Worm (Caenorhabditis elegans) whole organism, dauer: ENCODE data around the gene C10A4.1.

Experiments
- unc-62 ChIP-seq: sonication (generic microtip); optimal IDR thresholded peaks from 2 replicates; lab custom pipeline; 2017; ENCODE audit warnings: missing biosample characterization, missing genetic modification reagents, missing genetic modification characterization

Gene C10A4.1

DNA sequence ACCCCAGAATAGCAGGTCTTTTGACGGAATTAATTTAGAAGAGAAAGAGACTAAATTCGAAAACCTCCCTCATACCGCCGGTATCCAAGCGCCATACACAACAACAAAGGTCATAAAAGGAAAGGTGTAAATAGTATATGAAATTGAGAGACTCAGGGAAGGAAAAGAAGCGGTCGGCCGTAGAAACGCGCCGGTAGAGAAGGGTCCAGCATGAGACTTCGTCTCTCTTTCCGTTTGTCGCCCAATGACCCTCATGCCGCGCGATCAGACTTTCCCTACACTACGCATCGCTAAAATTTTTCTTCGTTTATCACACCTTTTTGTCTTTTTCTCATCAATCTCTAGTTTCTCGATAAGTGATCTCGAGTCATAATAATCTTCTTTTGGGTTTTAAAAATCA lies 14.3 kb downstream of the C10A4.1 start:
- TF ChIP-seq unc-62 (GFP tag; lab: Kevin White, UChicago), result no peak

DNA sequence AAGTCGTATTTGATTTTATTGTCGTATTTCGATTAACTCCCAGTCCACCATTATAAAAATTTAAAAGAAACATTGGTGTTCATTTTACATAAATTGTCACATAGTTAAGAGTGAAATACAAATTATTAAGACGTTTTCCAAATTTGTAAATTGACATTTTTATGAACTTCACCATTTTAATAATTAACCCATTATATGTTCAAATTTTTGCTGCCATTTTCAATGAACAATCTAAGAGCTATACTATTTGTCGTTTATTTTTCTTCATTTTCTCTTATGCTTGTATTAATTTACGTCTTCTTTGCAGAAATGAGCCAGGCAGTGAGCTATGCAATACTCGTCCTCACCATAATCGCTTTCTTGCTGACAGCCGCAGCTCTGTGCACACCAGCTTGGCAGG lies 15.0 kb downstream of the C10A4.1 start, which contains the start of gene clc-2:
Gene clc-2 (plus strand): TSS at position 301 of the 400 bp plus-strand sequence.
- no peak for TF ChIP-seq unc-62 (GFP tag; lab: Kevin White, UChicago)

DNA sequence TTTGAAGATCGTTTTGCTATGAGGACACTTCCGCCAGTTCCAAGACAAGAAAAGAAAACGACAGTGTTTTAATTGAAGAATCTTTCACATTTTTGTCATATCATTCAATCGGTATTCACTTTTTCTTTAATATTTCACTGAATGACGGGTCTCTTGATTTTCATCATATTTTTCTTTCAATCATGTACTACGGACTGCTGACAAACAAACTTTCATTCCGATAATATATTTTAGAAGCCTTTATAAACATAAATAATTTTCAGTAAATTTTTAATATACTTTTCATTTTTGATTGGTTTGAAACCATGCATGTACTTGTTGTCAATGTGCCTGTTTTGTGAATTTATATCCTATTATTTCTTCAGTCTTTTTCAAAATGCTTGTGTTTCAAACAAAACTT lies 17.1 kb downstream of the C10A4.1 start, which contains the start of gene clc-5:
Gene clc-5 (plus strand): TSS at position 301 of the 400 bp plus-strand sequence.
- TF ChIP-seq unc-62 (GFP tag; lab: Kevin White, UChicago), result no peak

DNA sequence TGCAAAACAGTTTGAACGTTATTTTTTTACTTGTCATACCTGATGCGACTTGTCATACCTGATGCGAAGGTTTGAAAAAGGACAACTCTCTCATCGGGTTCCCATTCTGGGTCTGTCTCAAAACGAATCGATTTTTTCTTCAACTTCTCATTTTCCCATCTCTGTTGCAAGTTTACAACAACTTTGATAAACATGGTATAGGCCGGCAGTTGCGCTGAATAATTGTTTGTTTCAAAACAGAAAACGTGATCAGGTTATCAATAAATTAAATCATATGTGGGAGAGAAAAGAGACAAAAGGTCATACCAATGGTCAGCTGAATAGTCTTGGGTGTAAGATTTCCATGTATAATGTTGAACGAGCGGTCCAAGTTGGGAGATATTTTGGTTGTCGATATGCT lies 20.7 kb downstream of the C10A4.1 start:
- no peak for TF ChIP-seq unc-62 (GFP tag; lab: Kevin White, UChicago)

DNA sequence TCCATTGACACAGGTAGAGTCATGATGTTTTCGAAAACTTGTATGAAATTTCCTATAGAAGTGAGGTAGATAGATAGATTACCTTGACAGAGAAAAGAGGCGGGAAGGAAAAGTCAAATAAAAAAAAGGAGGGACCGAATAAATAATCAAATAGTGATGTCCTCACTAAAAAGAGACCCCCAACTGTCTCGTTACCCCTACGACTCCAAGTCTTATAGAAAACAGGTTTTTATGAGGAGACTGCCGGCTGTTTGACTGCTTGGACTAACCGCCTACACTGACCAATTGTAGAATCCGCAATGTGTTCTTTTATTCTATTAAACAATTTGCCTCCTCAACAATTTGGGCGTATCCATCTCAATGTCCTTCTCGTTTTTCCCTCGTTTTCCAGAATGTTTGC lies 21.8 kb downstream of the C10A4.1 start, which contains the start of gene C01C10.2:
Gene C01C10.2 (minus strand): TSS at position 170 of the 400 bp plus-strand sequence.
- TF ChIP-seq unc-62 (GFP tag; lab: Kevin White, UChicago), result no peak

DNA sequence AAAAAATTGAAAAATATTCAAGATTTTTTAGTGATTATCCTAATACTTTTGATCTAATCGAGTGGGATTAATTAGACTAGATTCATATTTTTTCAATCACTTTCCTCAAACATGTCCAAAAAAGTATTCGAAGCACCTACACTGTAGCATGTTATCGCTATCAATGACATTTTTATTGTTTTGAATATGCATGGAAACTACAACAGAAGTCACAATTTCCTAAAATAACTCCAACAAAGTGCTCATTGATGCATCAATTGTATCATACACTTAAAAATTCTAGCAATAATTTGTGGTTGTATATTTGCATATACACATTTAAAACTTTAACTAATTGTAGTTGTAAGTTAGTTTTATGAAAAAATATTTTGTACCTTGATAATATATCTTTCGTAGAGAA lies 23.9 kb downstream of the C10A4.1 start:
- TF ChIP-seq unc-62 (GFP tag; lab: Kevin White, UChicago), result no peak

DNA sequence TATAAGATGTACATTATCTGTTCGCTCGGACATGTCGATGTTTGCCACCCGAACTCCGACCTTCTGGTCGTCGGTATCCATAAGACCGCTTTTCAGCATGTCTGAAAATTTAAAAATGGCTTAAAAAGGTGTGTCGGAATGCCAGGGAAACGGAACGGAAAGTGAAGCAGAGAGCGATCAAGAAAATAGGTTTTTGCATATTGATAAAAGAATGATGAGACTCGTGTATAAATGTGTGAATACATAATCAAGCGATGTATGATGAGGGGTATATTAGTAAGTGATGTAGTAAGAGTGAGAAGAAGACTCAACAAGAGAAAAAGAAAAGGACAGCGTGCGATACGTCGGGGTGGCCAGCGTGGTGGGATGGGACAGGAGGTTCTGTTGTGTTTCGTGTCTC lies 26.3 kb downstream of the C10A4.1 start, which contains the start of gene acl-12:
Gene acl-12 (minus strand): TSS at position 101 of the 400 bp plus-strand sequence.
- TF ChIP-seq unc-62 (GFP tag; lab: Kevin White, UChicago), result no peak

DNA sequence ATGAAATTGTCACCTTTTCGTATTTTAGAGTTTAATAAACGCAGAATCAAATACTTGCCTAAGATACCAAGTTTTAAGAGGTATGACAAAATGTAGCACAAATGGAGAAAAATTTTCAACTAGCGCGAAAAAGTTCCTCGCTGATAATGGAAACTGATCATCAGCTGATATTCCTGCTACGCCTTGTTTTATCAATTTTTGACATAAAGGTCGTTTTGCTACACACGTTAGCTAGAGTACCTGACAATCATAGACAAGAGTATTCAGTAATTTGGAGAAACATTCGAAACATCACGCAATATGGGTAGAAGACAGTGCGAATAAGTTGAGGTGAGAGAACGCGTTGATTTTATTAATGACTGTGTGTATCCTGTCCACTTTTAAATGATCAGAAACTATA lies 29.6 kb downstream of the C10A4.1 start:
- no peak for TF ChIP-seq unc-62 (GFP tag; lab: Kevin White, UChicago)

DNA sequence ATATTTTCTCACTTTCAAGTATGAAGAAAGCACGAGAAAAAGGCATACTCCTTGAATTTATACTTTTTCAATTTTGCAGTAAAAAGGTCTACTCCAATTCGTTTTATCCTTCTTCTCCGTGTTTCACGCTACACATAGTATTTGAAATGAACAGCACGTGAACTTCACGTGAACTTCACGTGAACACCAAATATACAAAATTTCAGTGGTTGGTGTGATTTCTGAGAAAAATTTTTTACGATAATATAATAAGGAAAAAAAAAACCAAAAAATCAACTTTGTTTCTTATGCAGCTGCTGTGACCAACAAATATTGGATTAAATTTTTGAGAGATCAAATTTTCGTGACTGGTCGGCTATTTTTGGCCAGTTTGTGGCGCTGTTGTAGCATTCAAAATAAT lies 30.3 kb downstream of the C10A4.1 start:
- no peak for TF ChIP-seq unc-62 (GFP tag; lab: Kevin White, UChicago)

DNA sequence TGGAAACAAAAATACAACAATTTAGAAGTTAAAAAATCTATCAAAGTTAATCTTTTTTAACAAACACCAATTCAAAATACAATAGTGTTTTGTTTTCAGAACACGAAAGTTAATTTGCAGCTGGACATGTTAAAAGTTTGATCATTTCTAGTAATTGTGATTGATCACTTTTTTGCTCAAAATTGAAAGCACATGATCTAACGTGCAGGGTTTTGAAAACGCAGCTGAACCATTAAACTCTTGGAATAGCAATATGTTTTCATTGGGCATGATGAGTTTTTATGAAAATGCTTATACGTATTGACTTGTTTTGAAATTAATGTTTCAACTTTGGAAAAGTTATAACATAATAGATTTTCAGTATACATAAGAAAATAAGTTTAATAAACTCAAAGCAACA lies 31.2 kb downstream of the C10A4.1 start:
- TF ChIP-seq unc-62 (GFP tag; lab: Kevin White, UChicago), result no peak

DNA sequence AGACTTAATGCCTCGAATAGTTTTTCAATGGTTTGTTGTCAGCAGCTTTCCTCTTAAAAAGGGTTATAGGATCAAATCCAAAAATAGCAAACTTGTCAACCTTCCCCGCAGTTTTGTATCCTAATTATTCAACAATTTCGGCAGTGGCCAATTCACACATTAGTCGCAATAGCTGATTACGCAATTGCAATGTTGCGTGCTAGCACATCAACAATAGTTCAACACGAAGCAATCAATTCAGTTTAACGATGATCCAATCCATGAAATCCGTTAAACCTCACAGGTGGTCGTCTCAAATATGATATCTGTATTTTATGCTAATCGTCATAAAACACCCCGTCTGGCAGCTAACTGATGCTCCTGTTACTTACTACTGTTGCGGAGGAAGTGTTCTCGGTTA lies 36.4 kb downstream of the C10A4.1 start:
- TF ChIP-seq unc-62 (GFP tag; lab: Kevin White, UChicago), result no peak

DNA sequence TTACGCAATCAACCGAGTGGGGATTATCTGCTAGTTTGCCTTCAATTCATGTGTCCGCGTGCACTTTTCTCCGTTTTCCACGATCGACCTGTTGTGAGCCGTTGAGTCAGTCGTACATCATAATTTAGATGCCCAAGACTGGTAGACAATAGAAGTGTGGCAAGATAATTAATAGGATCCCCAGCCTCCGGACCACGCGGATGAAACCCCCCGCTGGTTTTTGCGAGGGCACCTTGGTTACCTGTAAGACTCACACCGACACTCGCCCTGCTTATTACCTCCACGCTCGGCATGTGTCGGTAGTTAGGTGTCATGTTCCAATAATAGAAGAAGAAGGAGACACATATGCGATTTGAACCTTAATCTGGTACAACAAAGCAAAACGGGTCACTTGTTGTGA lies 39.8 kb downstream of the C10A4.1 start:
- no peak for TF ChIP-seq unc-62 (GFP tag; lab: Kevin White, UChicago)

DNA sequence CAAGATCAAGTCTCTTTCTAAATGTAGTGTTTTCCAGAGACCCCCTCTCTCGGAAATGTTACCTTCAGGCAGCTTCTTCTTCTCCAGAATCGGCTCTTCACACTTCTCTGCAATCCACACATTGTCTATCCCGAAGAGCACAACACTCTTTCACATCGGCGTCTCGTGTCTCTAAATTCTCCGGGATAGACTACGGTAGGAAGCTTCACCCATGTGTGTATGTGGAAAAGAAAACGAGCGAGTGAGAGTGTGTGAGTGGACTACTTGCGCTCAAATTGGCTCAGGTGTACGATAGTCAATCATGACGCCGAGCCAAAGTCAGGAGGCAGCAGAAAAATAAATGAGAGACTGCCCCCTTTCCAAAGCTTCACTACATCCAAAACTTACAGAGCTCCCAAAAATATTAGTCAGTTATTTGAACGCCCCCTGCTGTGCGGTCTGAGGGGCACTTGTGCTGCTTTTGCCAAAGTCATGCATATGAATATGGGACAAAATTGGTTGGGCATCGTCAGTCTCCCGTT lies 41.0 kb downstream of the C10A4.1 start:
- no peak for TF ChIP-seq unc-62 (GFP tag; lab: Kevin White, UChicago)

DNA sequence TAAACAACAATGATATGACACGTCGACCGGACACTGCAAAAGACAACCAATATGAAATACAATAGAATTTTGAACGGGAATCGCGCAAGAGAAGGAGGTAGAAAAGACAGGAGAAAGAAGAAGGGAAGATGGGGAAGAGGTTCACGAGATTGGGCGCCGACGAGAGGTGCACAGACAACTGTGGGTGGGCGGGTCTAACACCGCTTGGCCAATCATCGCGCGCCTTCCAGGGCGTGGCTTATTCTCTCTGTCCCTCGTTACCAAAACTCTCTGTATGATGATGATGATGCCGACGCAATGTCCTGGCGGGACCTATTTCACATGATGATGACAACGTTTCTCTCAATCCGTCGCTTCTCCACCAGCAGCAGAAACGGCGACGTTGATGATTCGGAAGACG lies 44.3 kb downstream of the C10A4.1 start:
- TF ChIP-seq unc-62 (GFP tag; lab: Kevin White, UChicago), result no peak

DNA sequence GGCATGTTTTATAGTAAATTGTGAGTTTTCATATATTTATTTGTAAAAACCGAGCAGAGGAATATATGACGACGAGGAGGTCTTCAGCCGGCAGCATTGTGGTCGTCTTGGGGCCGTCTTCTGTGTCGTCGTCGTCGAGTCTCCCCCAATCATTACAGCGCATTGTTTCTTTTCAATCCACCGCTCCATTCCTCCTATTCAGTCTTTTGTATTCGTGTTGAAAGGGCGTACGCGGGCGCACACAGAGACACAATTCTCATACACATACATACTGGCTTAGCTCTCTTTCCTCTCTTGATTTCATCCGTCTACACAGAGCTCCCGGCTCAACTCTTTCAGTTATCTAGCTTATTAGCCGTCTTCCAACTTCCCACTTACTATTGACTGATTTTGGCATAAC lies 47.5 kb downstream of the C10A4.1 start, which contains the start of gene sox-2:
Gene sox-2 (minus strand): TSS at position 100 of the 400 bp plus-strand sequence.
- TF ChIP-seq unc-62 (GFP tag; lab: Kevin White, UChicago), result no peak

DNA sequence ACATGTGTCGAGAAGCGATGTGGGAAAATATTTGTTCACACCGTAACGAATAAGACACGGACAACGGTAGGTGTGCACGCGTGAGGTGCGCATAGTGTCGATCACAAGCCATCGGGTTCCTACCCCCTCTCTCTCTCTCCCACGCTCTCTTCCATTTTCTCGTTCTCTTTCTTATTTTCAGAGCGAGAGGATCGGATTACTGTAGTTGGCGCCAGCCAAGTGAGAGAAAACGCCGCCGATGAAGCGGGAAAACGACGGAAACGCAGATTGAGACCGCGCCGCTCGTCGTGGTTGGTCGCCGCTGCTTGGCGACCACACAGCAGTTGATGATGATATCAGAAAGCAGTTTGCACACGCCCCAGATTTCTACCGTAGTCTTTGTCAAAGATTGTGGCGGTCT lies 48.2 kb downstream of the C10A4.1 start:
- TF ChIP-seq unc-62 (GFP tag; lab: Kevin White, UChicago), result no peak

DNA sequence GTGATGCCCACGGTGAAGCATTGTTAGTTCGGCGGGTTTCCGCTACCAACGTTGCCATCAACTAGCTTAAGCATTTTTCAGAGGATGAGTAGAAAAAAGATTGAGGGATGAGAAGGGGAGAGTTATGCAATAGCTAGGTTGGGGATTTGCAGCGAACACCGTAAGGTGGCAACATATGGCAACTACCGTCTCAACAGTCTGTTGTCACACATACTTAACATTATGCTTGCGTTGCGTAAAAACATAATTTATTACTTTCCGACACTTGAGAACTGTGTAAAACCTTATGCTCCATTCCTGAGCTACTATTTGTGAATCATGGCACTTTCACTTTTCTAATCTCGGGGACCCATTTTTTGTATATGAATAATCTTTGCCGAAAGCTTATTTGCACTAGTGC lies 50.5 kb downstream of the C10A4.1 start:
- TF ChIP-seq unc-62 (GFP tag; lab: Kevin White, UChicago), result no peak
